Fruit fly (Drosophila melanogaster) whole organism, embryonic: ENCODE data around the gene Trim9.
A peak's percentile ranks its signal among the peaks of the same experiment; 100 is the strongest.

Experiments used
- ATbp ChIP-seq: fragments of 200-800 bp; sonication (Bioruptor generic); optimal IDR thresholded peaks from 2 replicates; lab custom pipeline; 2017; ENCODE audit warnings: missing biosample characterization, mild to moderate bottlenecking, missing genetic modification characterization, missing genetic modification reagents
- BtbVII ChIP-seq: fragments of 200-800 bp; sonication (Bioruptor generic); optimal IDR thresholded peaks from 3 replicates; lab custom pipeline; 2017; ENCODE audit warnings: missing biosample characterization, mild to moderate bottlenecking, missing genetic modification characterization
- CG10462 ChIP-seq: fragments of 200-800 bp; sonication (Bioruptor generic); optimal IDR thresholded peaks from 2 replicates; lab custom pipeline; 2016; ENCODE audit warnings: missing biosample characterization, missing genetic modification characterization
- CG11456 ChIP-seq: fragments of 200-800 bp; sonication (Bioruptor generic); IDR thresholded peaks from 3 replicates; pipeline ENCODE4 v1.3.6; 2022; ENCODE audit warnings: missing biosample characterization, missing genetic modification characterization
- CG11504 ChIP-seq: fragments of 200-800 bp; sonication (Bioruptor generic); optimal IDR thresholded peaks from 3 replicates; lab custom pipeline; 2019; ENCODE audit warnings: missing biosample characterization, mild to moderate bottlenecking, missing genetic modification characterization, moderate library complexity
- CG12299 ChIP-seq: fragments of 200-800 bp; sonication (Bioruptor generic); optimal IDR thresholded peaks from 2 replicates; lab custom pipeline; 2018; ENCODE audit warnings: missing biosample characterization, mild to moderate bottlenecking, missing genetic modification characterization
- CG12659 ChIP-seq: fragments of 200-800 bp; sonication (Bioruptor generic); optimal IDR thresholded peaks from 3 replicates; lab custom pipeline; 2017; ENCODE audit warnings: mild to moderate bottlenecking, missing biosample characterization, missing genetic modification reagents, missing genetic modification characterization
- CG12769 ChIP-seq: fragments of 200-800 bp; sonication (Bioruptor generic); optimal IDR thresholded peaks from 2 replicates; lab custom pipeline; 2019; ENCODE audit warnings: missing biosample characterization, mild to moderate bottlenecking, missing genetic modification characterization, moderate library complexity
- CG14860 ChIP-seq: fragments of 200-800 bp; sonication (Bioruptor generic); IDR thresholded peaks from 3 replicates; pipeline ENCODE4 v1.3.6; 2022; ENCODE audit warnings: missing biosample characterization, missing genetic modification characterization; ENCODE audit not compliant: partially characterized antibody
- CG14965 ChIP-seq: fragments of 200-800 bp; sonication (Bioruptor generic); optimal IDR thresholded peaks from 2 replicates; lab custom pipeline; 2016; ENCODE audit warnings: missing biosample characterization, missing genetic modification characterization, borderline replicate concordance
- CG15479 ChIP-seq: fragments of 200-800 bp; sonication (Bioruptor generic); optimal IDR thresholded peaks from 3 replicates; lab custom pipeline; 2019; ENCODE audit warnings: missing biosample characterization, mild to moderate bottlenecking, missing genetic modification characterization, moderate library complexity
- CG17186 ChIP-seq: fragments of 200-800 bp; sonication (Bioruptor generic); optimal IDR thresholded peaks from 3 replicates; lab custom pipeline; 2017; ENCODE audit warnings: missing biosample characterization, missing genetic modification reagents, missing genetic modification characterization
- CG17328 ChIP-seq: fragments of 200-800 bp; sonication (Bioruptor generic); IDR thresholded peaks from 2 replicates; pipeline ENCODE4 v1.3.6; 2022; ENCODE audit warnings: missing biosample characterization, missing genetic modification characterization
- CG17361 ChIP-seq: fragments of 200-800 bp; sonication (Bioruptor generic); IDR thresholded peaks from 3 replicates; pipeline ENCODE4 v1.3.6; 2022; ENCODE audit warnings: missing biosample characterization, missing genetic modification characterization
- CG1832 ChIP-seq: fragments of 200-800 bp; sonication (Bioruptor generic); optimal IDR thresholded peaks from 2 replicates; lab custom pipeline; 2017; ENCODE audit warnings: missing biosample characterization, mild to moderate bottlenecking, missing genetic modification characterization, inconsistent platforms
- CG18619 ChIP-seq: fragments of 200-800 bp; sonication (Bioruptor generic); optimal IDR thresholded peaks from 3 replicates; lab custom pipeline; 2017; ENCODE audit warnings: missing biosample characterization, mild to moderate bottlenecking, missing genetic modification characterization
- CG4328 ChIP-seq: fragments of 200-800 bp; sonication (Bioruptor generic); optimal IDR thresholded peaks from 3 replicates; lab custom pipeline; 2017; ENCODE audit warnings: missing biosample characterization, missing genetic modification reagents, missing genetic modification characterization
- CG6813 ChIP-seq: fragments of 200-800 bp; sonication (Bioruptor generic); optimal IDR thresholded peaks from 2 replicates; lab custom pipeline; 2017; ENCODE audit warnings: missing biosample characterization, missing genetic modification characterization, mild to moderate bottlenecking, moderate library complexity, missing genetic modification reagents
- CG7271 ChIP-seq: fragments of 200-800 bp; sonication (Bioruptor generic); optimal IDR thresholded peaks from 2 replicates; lab custom pipeline; 2018; ENCODE audit warnings: missing biosample characterization, mild to moderate bottlenecking, missing genetic modification characterization, moderate library complexity
- CG7372 ChIP-seq: fragments of 200-800 bp; sonication (Bioruptor generic); IDR thresholded peaks from 2 replicates; pipeline ENCODE4 v1.3.6; 2022; ENCODE audit warnings: missing biosample characterization, missing genetic modification characterization
- CG8290 ChIP-seq, 3 experiments: fragments of 200-800 bp; sonication (Bioruptor generic); optimal IDR thresholded peaks; 2 replicates each; lab custom pipeline; 2016 to 2019; ENCODE audit warnings: missing biosample characterization in 3 of 3, missing genetic modification characterization in 3 of 3, mild to moderate bottlenecking in 2 of 3, moderate library complexity in 1 of 3
- CG8765 ChIP-seq: fragments of 200-800 bp; sonication (Bioruptor generic); IDR thresholded peaks from 2 replicates; pipeline ENCODE4 v1.3.6; 2022; ENCODE audit warnings: missing biosample characterization, missing genetic modification characterization
- CG9727 ChIP-seq: fragments of 200-800 bp; sonication (Bioruptor generic); optimal IDR thresholded peaks from 3 replicates; lab custom pipeline; 2017; ENCODE audit warnings: missing biosample characterization, mild to moderate bottlenecking, missing genetic modification characterization
- CG9797 ChIP-seq: fragments of 200-800 bp; sonication (Bioruptor generic); optimal IDR thresholded peaks from 3 replicates; lab custom pipeline; 2018; ENCODE audit warnings: missing biosample characterization, mild to moderate bottlenecking, missing genetic modification characterization
- Drgx ChIP-seq: fragments of 200-800 bp; sonication (Bioruptor generic); IDR thresholded peaks from 2 replicates; pipeline ENCODE4 v1.3.6; 2022; ENCODE audit warnings: missing biosample characterization, missing genetic modification characterization
- ERR ChIP-seq: fragments of 200-800 bp; sonication (Bioruptor generic); optimal IDR thresholded peaks from 2 replicates; lab custom pipeline; 2016; ENCODE audit warnings: missing biosample characterization, missing genetic modification characterization
- Fer1 ChIP-seq: fragments of 200-800 bp; sonication (Bioruptor generic); optimal IDR thresholded peaks from 2 replicates; lab custom pipeline; 2017; ENCODE audit warnings: missing biosample characterization, mild to moderate bottlenecking, missing genetic modification characterization
- Kr ChIP-seq: fragments of 200-800 bp; sonication (Bioruptor generic); optimal IDR thresholded peaks from 2 replicates; lab custom pipeline; 2017; ENCODE audit warnings: missing biosample characterization, mild to moderate bottlenecking, missing genetic modification characterization
- Mad ChIP-seq: fragments of 200-800 bp; sonication (Bioruptor generic); optimal IDR thresholded peaks from 2 replicates; lab custom pipeline; 2016; ENCODE audit warnings: missing biosample characterization, missing genetic modification characterization
- NC2α ChIP-seq: fragments of 200-800 bp; sonication (Bioruptor generic); optimal IDR thresholded peaks from 2 replicates; lab custom pipeline; 2016; ENCODE audit warnings: missing biosample characterization, missing genetic modification characterization
- Nf-YB ChIP-seq: fragments of 200-800 bp; sonication (Bioruptor generic); optimal IDR thresholded peaks from 3 replicates; lab custom pipeline; 2019; ENCODE audit warnings: missing biosample characterization, mild to moderate bottlenecking, missing genetic modification characterization, moderate library complexity
- Nf-YC ChIP-seq: fragments of 200-800 bp; optimal IDR thresholded peaks from 3 replicates; lab custom pipeline; 2019; ENCODE audit warnings: missing biosample characterization, mild to moderate bottlenecking, missing genetic modification characterization, moderate library complexity
- Sin3A ChIP-seq: fragments of >200 bp; optimal IDR thresholded peaks from 2 replicates; lab custom pipeline; 2018
- bab2 ChIP-seq: fragments of 200-800 bp; sonication (Bioruptor generic); optimal IDR thresholded peaks from 2 replicates; lab custom pipeline; 2016; ENCODE audit warnings: missing biosample characterization, missing genetic modification characterization
- bbx ChIP-seq: fragments of 200-800 bp; sonication (Bioruptor generic); IDR thresholded peaks from 2 replicates; pipeline ENCODE4 v1.3.6; 2022; ENCODE audit warnings: missing biosample characterization, missing genetic modification characterization; ENCODE audit not compliant: partially characterized antibody
- chinmo ChIP-seq: fragments of 200-800 bp; sonication (Bioruptor generic); IDR thresholded peaks from 4 replicates; pipeline ENCODE4 v1.3.6; 2022; ENCODE audit warnings: missing biosample characterization, missing genetic modification characterization; ENCODE audit not compliant: partially characterized antibody
- chm ChIP-seq: fragments of 200-800 bp; sonication (Bioruptor generic); IDR thresholded peaks from 2 replicates; pipeline ENCODE4 v1.3.6; 2022; ENCODE audit warnings: missing biosample characterization, missing genetic modification characterization
- dimm ChIP-seq: fragments of 200-800 bp; sonication (Bioruptor generic); IDR thresholded peaks from 2 replicates; pipeline ENCODE4 v1.3.6; 2022; ENCODE audit warnings: missing biosample characterization, missing genetic modification characterization
- hb ChIP-seq: fragments of 200-800 bp; sonication (Bioruptor generic); IDR thresholded peaks from 3 replicates; pipeline ENCODE4 v1.3.6; 2022; ENCODE audit warnings: missing biosample characterization, missing genetic modification characterization; ENCODE audit not compliant: partially characterized antibody
- inv ChIP-seq: fragments of 200-800 bp; sonication (Bioruptor generic); IDR thresholded peaks from 2 replicates; pipeline ENCODE4 v1.3.6; 2022; ENCODE audit warnings: missing biosample characterization, missing genetic modification characterization; ENCODE audit not compliant: partially characterized antibody
- kay ChIP-seq: fragments of 200-800 bp; sonication (Bioruptor generic); optimal IDR thresholded peaks from 2 replicates; lab custom pipeline; 2016; ENCODE audit warnings: missing biosample characterization, missing genetic modification characterization
- lab ChIP-seq: fragments of 200-800 bp; sonication (Bioruptor generic); optimal IDR thresholded peaks from 3 replicates; lab custom pipeline; 2017; ENCODE audit warnings: missing biosample characterization, missing genetic modification characterization, mild to moderate bottlenecking, moderate library complexity, missing genetic modification reagents
- nerfin-1 ChIP-seq: fragments of 200-800 bp; sonication (Bioruptor generic); optimal IDR thresholded peaks from 3 replicates; lab custom pipeline; 2019; ENCODE audit warnings: missing biosample characterization, mild to moderate bottlenecking, missing genetic modification characterization, moderate library complexity
- otp ChIP-seq: fragments of 200-800 bp; sonication (Bioruptor generic); IDR thresholded peaks from 3 replicates; pipeline ENCODE4, ENCODE4 v1.3.6; 2022; ENCODE audit warnings: missing biosample characterization, missing genetic modification characterization
- pros ChIP-seq: fragments of 200-800 bp; sonication (Bioruptor generic); optimal IDR thresholded peaks from 3 replicates; lab custom pipeline; 2019; ENCODE audit warnings: missing biosample characterization, mild to moderate bottlenecking, missing genetic modification characterization, moderate library complexity
- pzg ChIP-seq: fragments of 200-800 bp; sonication (Bioruptor generic); optimal IDR thresholded peaks from 3 replicates; lab custom pipeline; 2018; ENCODE audit warnings: missing biosample characterization, mild to moderate bottlenecking, missing genetic modification characterization, moderate library complexity
- salm ChIP-seq: fragments of 200-800 bp; sonication (Bioruptor generic); optimal IDR thresholded peaks from 2 replicates; lab custom pipeline; 2018; ENCODE audit warnings: missing biosample characterization, mild to moderate bottlenecking, missing genetic modification characterization
- sna ChIP-seq: fragments of 200-800 bp; sonication (Bioruptor generic); IDR thresholded peaks from 2 replicates; pipeline ENCODE4 v1.3.6; 2022; ENCODE audit warnings: missing biosample characterization, missing genetic modification characterization; ENCODE audit not compliant: partially characterized antibody
- tna ChIP-seq: fragments of 200-800 bp; sonication (Bioruptor generic); IDR thresholded peaks from 2 replicates; pipeline ENCODE4 v1.3.6; 2022; ENCODE audit warnings: missing biosample characterization, missing genetic modification characterization; ENCODE audit not compliant: partially characterized antibody
- twi ChIP-seq: fragments of 200-800 bp; optimal IDR thresholded peaks from 2 replicates; lab custom pipeline; 2019; ENCODE audit warnings: missing biosample characterization, mild to moderate bottlenecking, missing genetic modification characterization, moderate library complexity

Trim9 gene

DNA sequence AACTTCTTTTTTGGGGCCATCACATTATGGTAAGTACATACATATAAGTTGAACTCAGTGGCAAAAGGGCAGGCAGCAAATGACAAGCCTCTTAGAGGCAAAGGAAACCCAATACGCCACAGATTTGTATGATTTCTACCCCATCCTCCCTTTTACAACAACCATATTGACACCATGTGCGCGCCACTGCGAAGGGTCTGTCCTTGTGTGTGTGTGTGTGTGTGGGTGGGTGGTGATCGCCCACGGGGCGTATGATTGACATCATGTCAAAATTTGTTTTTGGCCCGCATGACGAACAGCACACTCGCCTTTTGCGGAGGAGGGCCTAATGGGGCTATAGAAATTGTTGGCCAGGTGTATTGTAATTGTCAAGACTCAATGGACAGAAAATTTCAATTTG is 45.1 kb upstream of the Trim9 start (continued):
- no peak for TF ChIP-seq nerfin-1
- TF ChIP-seq inv (GFP tag; lab: Robert Waterston, UW): no peak
- TF ChIP-seq CG18619 (GFP tag; lab: Kevin White, UChicago): no peak
- TF ChIP-seq CG17328 (GFP tag; lab: Robert Waterston, UW): no peak
- no peak for TF ChIP-seq kay (GFP tag; lab: Kevin White, UChicago)
- TF ChIP-seq Drgx (GFP tag; lab: Robert Waterston, UW): no peak
- TF ChIP-seq CG4328 (GFP tag; lab: Kevin White, UChicago): no peak
- TF ChIP-seq CG12769 (tag; lab: Kevin White, UChicago): peak; percentile 15
- no peak for TF ChIP-seq bab2 (GFP tag; lab: Kevin White, UChicago)
- TF ChIP-seq bbx (GFP tag; lab: Robert Waterston, UW): no peak
- TF ChIP-seq CG10462 (GFP tag; lab: Kevin White, UChicago): no peak
- TF ChIP-seq salm (tag; lab: Kevin White, UChicago): no peak
- no peak for TF ChIP-seq ERR (GFP tag; lab: Kevin White, UChicago)
- TF ChIP-seq CG6813 (GFP tag; lab: Kevin White, UChicago): peak; percentile 2
- no peak for TF ChIP-seq Nf-YB (GFP tag; lab: Kevin White, UChicago)
- peak; percentile 48 for TF ChIP-seq lab (GFP tag; lab: Kevin White, UChicago)
- no peak for TF ChIP-seq CG8290 (GFP tag; optimal IDR thresholded peaks at IDR 0.05; lab: Kevin White, UChicago)
- peak in 1 of 2 experiments; percentile 48 for TF ChIP-seq CG8290 (tag; optimal IDR thresholded peaks at IDR 0.05; lab: Kevin White, UChicago)
- TF ChIP-seq ATbp (GFP tag; lab: Kevin White, UChicago): peak; percentile 20
- TF ChIP-seq tna: no peak
- no peak for TF ChIP-seq dimm (GFP tag; lab: Robert Waterston, UW)
- 0 out of 2 replicates have a peak, but pooled peaks have one; percentile 27 for TF ChIP-seq chm (GFP tag; lab: Robert Waterston, UW)
- 0 out of 3 replicates have a peak, but pooled peaks have one; percentile 6 for TF ChIP-seq otp (GFP tag; lab: Robert Waterston, UW)
- no peak for TF ChIP-seq hb (GFP tag; lab: Robert Waterston, UW)
- no peak for TF ChIP-seq CG1832 (GFP tag; lab: Kevin White, UChicago)
- TF ChIP-seq CG8765 (GFP tag; lab: Robert Waterston, UW): no peak
- no peak for TF ChIP-seq CG7271 (tag; lab: Kevin White, UChicago)
- peak; percentile 9 for TF ChIP-seq CG12659
- no peak for TF ChIP-seq Kr (GFP tag; lab: Kevin White, UChicago)
- no peak for TF ChIP-seq CG17186 (GFP tag; lab: Kevin White, UChicago)
- no peak for TF ChIP-seq CG14860
- TF ChIP-seq Nf-YC (tag; lab: Kevin White, UChicago): no peak
- TF ChIP-seq Fer1 (GFP tag; lab: Kevin White, UChicago): no peak
- TF ChIP-seq pzg: no peak
- TF ChIP-seq NC2α (GFP tag; lab: Kevin White, UChicago): no peak
- TF ChIP-seq Mad (GFP tag; lab: Kevin White, UChicago): no peak
- no peak for TF ChIP-seq CG9797 (GFP tag; lab: Kevin White, UChicago)
- TF ChIP-seq CG11456 (GFP tag; lab: Robert Waterston, UW): no peak
- TF ChIP-seq Sin3A: no peak
- peak; percentile 53 for TF ChIP-seq BtbVII (GFP tag; lab: Kevin White, UChicago)
- TF ChIP-seq CG12299 (tag; lab: Kevin White, UChicago): no peak
- TF ChIP-seq twi (tag; lab: Kevin White, UChicago): peak; percentile 87
- TF ChIP-seq CG11504 (tag; lab: Kevin White, UChicago): no peak
- no peak for TF ChIP-seq CG9727 (GFP tag; lab: Kevin White, UChicago)
- no peak for TF ChIP-seq CG14965
- TF ChIP-seq CG15479 (GFP tag; lab: Kevin White, UChicago): no peak
- no peak for TF ChIP-seq pros (GFP tag; lab: Kevin White, UChicago)
- no peak for TF ChIP-seq CG17361 (GFP tag; lab: Robert Waterston, UW)
- TF ChIP-seq chinmo (GFP tag; lab: Robert Waterston, UW): 0 out of 4 replicates have a peak, but pooled peaks have one; percentile 56
- peak; percentile 33; the same call in 1 of the 2 replicates for TF ChIP-seq CG7372 (GFP tag; lab: Robert Waterston, UW)
- no peak for TF ChIP-seq sna
